Worm (Caenorhabditis elegans): ENCODE results near the gene his-16.

The his-16 gene

DNA sequence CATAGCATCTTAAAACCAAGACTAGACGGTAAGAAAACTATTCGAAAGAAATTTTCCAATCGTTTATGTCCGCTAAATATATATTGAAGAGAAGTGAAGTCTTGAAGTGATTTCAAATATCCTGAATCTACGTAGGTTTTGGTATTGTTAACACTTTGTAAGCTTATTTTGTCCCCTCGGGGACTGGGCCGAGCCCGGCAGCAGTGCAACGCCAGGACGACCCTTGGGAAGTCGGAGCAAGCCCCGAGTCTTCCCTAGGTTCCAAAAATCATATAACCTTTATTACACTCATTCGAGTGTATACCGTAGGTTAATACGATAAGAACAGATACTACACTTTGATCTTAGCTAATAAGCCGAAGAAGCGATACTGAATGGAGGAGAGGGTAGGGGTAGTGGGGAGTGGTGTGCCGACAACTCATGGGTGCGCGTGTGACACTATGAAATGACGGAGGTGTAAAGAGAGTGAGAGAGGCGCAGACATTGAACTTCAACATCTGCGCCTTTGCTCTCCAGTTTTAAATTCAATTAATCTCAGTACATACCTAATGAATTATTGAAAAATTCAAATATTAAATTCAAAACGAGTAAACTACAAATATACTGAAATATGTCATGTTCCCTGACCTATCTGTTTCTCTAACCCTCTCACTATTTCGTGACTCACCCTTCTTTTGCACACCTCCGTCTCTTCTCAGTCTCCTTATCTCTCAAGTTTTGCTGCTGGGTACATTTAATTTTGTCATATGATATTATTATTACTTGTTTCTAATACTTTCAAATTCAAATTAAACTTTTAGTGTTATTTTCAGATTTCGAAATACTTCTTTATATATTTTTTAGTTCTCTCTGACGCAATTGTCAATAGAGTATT, 11.4 kb upstream of the his-16 start:
- TF ChIP-seq unc-55 (GFP tag; optimal IDR thresholded peaks at IDR 0.05) (peak; percentile 38), ref-2 (tag; optimal IDR thresholded peaks at IDR 0.05) (peak; percentile 42), unc-42 (tag; optimal IDR thresholded peaks at IDR 0.05) (peak; percentile 1), tbx-2 (tag; optimal IDR thresholded peaks at IDR 0.05) (peak; percentile 21)

DNA sequence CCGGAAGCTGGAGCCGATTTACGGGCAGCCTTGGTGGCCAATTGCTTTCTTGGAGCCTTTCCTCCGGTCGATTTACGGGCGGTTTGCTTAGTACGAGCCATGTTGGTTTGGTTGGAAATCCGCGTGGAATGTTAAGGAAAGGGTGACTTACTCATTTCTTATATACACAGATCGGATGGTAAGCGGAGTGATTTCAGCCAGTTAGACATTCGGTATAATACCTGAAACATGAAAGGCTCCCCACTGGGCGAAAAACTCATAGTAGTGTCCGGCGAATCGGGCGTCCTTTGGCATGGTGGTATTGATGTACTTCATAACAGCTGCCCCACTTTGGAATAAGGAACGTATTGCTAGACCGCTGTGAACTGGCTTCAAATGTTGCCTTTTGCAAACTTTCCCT, 10.7 kb upstream of the his-16 start, which contains the start of gene his-42:
Gene his-42 (minus strand): TSS at position 101 of the 400 bp plus-strand sequence.
- TF ChIP-seq zip-5 (tag; optimal IDR thresholded peaks at IDR 0.05) (no peak), ceh-30 (tag; optimal IDR thresholded peaks at IDR 0.05) (no peak), sdc-2 (tag; optimal IDR thresholded peaks at IDR 0.05) (no peak)

DNA sequence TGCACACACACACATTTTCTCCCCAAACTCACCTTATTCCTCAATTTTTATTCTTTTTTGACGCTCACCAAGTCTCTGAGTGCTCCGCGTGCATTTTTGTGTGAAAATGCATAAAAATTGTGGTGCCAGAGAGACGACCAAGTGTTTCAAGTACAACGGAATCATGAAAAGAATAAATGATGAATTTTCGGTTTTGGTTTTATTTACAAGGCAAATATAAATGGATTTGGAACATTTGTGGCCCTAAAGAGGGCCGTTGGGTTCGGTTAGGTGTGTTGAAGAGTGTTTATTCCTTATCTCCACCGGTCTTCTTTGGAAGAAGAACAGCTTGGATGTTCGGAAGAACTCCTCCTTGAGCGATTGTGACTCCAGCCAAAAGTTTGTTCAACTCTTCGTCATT, 469 bp downstream of the his-16 start:
- TF ChIP-seq K09A11.1 (tag; optimal IDR thresholded peaks at IDR 0.05; ENCODE audit: insufficient read depth): peak; percentile 19
- peak; percentile 66 for TF ChIP-seq ama-1 (optimal IDR thresholded peaks at IDR 0.05)

DNA sequence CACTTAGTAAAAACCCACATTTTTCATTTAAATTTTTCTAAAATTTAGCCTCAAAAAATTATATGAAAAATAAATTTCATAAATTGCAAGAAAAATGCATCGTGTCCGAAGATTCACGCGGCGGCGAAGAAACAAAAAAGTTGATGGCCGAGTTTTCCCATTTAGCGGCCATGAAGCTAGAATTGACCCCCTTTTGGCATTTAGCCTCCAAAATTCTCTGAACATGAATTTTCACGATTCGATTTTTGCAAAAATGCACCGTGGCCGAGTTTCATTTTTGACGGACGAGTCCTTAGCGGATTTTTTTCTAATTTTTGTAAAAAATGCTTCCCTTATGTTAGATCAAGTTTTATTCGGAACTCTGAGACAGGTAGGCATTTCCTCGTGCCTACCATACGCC, 2.4 kb downstream of the his-16 start:
- TF ChIP-seq ceh-9 (tag; optimal IDR thresholded peaks at IDR 0.05) (no peak), lin-11 (tag; optimal IDR thresholded peaks at IDR 0.05) (no peak), lim-6 (tag; optimal IDR thresholded peaks at IDR 0.05) (no peak), T23F11.4 (GFP tag; optimal IDR thresholded peaks at IDR 0.05) (no peak), sox-2 (GFP tag; IDR thresholded peaks at IDR 0.05) (no peak), hlh-15 (tag; optimal IDR thresholded peaks at IDR 0.05) (no peak), pat-9 (tag; optimal IDR thresholded peaks at IDR 0.05) (no peak), C08G9.2 (tag; optimal IDR thresholded peaks at IDR 0.05) (no peak), gmeb-2 (tag; optimal IDR thresholded peaks at IDR 0.05) (no peak), ceh-2 (tag; optimal IDR thresholded peaks at IDR 0.05) (no peak), tbx-7 (tag; optimal IDR thresholded peaks at IDR 0.05) (no peak), fkh-6 (tag; optimal IDR thresholded peaks at IDR 0.05) (no peak), ceh-30 (tag; optimal IDR thresholded peaks at IDR 0.05) (no peak), pha-4 (tag; optimal IDR thresholded peaks at IDR 0.05) (no peak), hlh-30 (tag; optimal IDR thresholded peaks at IDR 0.05; ENCODE audit: insufficient read depth) (no peak), dve-1 (tag; optimal IDR thresholded peaks at IDR 0.05) (no peak), ceh-31 (tag; optimal IDR thresholded peaks at IDR 0.05) (no peak)

DNA sequence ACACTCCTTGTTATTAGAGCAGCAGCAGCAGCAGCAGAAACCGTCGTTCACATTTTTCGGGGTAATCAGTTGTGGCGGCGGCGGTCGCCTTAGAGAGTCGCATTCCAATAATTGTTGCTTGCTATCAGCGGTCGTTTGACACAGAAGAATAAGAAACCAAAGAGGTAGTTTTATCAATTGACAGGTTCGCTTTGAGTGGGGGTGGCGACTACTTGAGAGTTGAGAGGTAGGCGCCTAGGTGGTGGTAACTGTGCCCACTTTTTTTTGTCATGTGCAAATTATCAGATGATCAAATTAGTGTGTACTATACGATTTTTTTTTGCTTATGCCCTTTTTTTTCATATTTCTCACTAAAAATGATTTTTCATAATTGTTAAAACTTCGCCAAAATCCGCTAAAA, 4.0 kb downstream of the his-16 start:
- no peak for TF ChIP-seq tbx-7 (tag; optimal IDR thresholded peaks at IDR 0.05)
- no peak for TF ChIP-seq Y22D7AL.16 (tag; optimal IDR thresholded peaks at IDR 0.05)
- no peak for TF ChIP-seq pha-2 (tag; optimal IDR thresholded peaks at IDR 0.05)
- no peak for TF ChIP-seq ceh-45 (GFP tag; IDR thresholded peaks at IDR 0.05)
- no peak for TF ChIP-seq K02D7.2 (tag; optimal IDR thresholded peaks at IDR 0.05)
- no peak for TF ChIP-seq ceh-24 (tag; optimal IDR thresholded peaks at IDR 0.05)
- no peak for TF ChIP-seq fkh-10 (GFP tag; optimal IDR thresholded peaks at IDR 0.05)
- TF ChIP-seq pat-9 (tag; optimal IDR thresholded peaks at IDR 0.05): no peak
- no peak for TF ChIP-seq unc-3 (GFP tag; conservative IDR thresholded peaks at IDR 0.05)
- no peak for TF ChIP-seq unc-3 (tag; optimal IDR thresholded peaks at IDR 0.05)
- TF ChIP-seq ama-1 (optimal IDR thresholded peaks at IDR 0.05): no peak
- TF ChIP-seq pha-4 (tag; optimal IDR thresholded peaks at IDR 0.05): no peak
- TF ChIP-seq T23F11.4 (GFP tag; optimal IDR thresholded peaks at IDR 0.05): no peak
- no peak for TF ChIP-seq fax-1 (tag; optimal IDR thresholded peaks at IDR 0.05)
- no peak for TF ChIP-seq ceh-2 (tag; optimal IDR thresholded peaks at IDR 0.05)

Measured in whole organism, late embryonic.